Worm (Caenorhabditis elegans): ENCODE data around the gene T16A9.5.

DNA sequence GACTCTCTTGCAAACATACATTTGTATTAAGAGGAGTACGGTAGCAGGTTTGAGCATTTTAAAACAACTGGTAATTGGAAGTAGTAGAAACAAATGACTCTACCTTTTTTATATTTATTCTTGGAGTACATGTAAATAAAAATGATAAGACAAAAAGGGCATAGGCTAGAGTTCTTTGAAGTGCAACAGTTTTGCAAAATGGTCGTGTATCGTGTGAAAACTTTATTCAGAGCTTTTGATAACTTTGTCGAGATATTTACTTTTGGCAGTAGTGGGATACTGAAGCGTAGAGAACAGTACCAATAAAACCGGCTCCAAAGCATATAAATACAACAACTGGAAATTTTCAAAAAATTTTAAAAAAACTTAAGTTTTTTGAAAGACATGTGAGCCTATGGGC is 48.4 kb downstream of the T16A9.5 start, which contains the start of gene cest-1.1:
- TF ChIP-seq nhr-237 (tag; optimal IDR thresholded peaks at IDR 0.05) (no peak), aly-2 (tag; optimal IDR thresholded peaks at IDR 0.05) (no peak), dmd-4 (tag; optimal IDR thresholded peaks at IDR 0.05) (no peak), nhr-12 (tag; optimal IDR thresholded peaks at IDR 0.05) (no peak), unc-55 (GFP tag; optimal IDR thresholded peaks at IDR 0.05) (no peak)

Data from whole organism, L2 larva.